Fruit fly (Drosophila melanogaster) whole organism, embryonic: ENCODE results near the gene CHES-1-like.

Source experiments
- Antp ChIP-seq: fragments of 200-800 bp; sonication (Bioruptor generic); optimal IDR thresholded peaks from 3 replicates; lab custom pipeline; 2016; ENCODE audit warnings: missing biosample characterization, missing genetic modification characterization
- Blimp-1 ChIP-seq: fragments of 200-800 bp; sonication (Bioruptor generic); optimal IDR thresholded peaks from 3 replicates; lab custom pipeline; 2018; ENCODE audit warnings: missing biosample characterization, missing genetic modification characterization, mild to moderate bottlenecking, moderate library complexity, missing genetic modification reagents
- CG10147 ChIP-seq: fragments of 200-800 bp; sonication (Bioruptor generic); optimal IDR thresholded peaks from 2 replicates; lab custom pipeline; 2019; ENCODE audit warnings: missing biosample characterization, mild to moderate bottlenecking, missing genetic modification characterization, moderate library complexity
- CG10209 ChIP-seq: fragments of 200-800 bp; sonication (Bioruptor generic); optimal IDR thresholded peaks from 3 replicates; lab custom pipeline; 2017; ENCODE audit warnings: missing biosample characterization, mild to moderate bottlenecking, missing genetic modification characterization, missing genetic modification reagents
- CG10274 ChIP-seq: fragments of 200-800 bp; sonication (Bioruptor generic); optimal IDR thresholded peaks from 3 replicates; lab custom pipeline; 2017; ENCODE audit warnings: missing biosample characterization, mild to moderate bottlenecking, missing genetic modification characterization
- CG11398 ChIP-seq: fragments of 200-800 bp; sonication (Bioruptor generic); optimal IDR thresholded peaks from 2 replicates; lab custom pipeline; 2016; ENCODE audit warnings: missing biosample characterization, missing genetic modification characterization
- CG13287 ChIP-seq: fragments of 200-800 bp; sonication (Bioruptor generic); IDR thresholded peaks from 2 replicates; pipeline ENCODE4 v1.3.6; 2022; ENCODE audit warnings: missing biosample characterization, missing genetic modification characterization; ENCODE audit not compliant: partially characterized antibody
- CG13775 ChIP-seq: fragments of 200-800 bp; sonication (Bioruptor generic); optimal IDR thresholded peaks from 3 replicates; lab custom pipeline; 2017; ENCODE audit warnings: missing biosample characterization, mild to moderate bottlenecking, missing genetic modification characterization
- CG17359 ChIP-seq: fragments of 200-800 bp; sonication (Bioruptor generic); optimal IDR thresholded peaks from 3 replicates; lab custom pipeline; 2018; ENCODE audit warnings: missing biosample characterization, mild to moderate bottlenecking, missing genetic modification characterization, moderate library complexity
- CG18619 ChIP-seq: fragments of 200-800 bp; sonication (Bioruptor generic); optimal IDR thresholded peaks from 3 replicates; lab custom pipeline; 2017; ENCODE audit warnings: missing biosample characterization, mild to moderate bottlenecking, missing genetic modification characterization
- CG2116 ChIP-seq: fragments of 200-800 bp; sonication (Bioruptor generic); optimal IDR thresholded peaks from 3 replicates; lab custom pipeline; 2018; ENCODE audit warnings: missing biosample characterization, mild to moderate bottlenecking, missing genetic modification characterization
- CG2678 ChIP-seq: fragments of 200-800 bp; sonication (Bioruptor generic); optimal IDR thresholded peaks from 3 replicates; lab custom pipeline; 2019; ENCODE audit warnings: missing biosample characterization, mild to moderate bottlenecking, missing genetic modification characterization, moderate library complexity
- CG32532 ChIP-seq: fragments of 200-800 bp; sonication (Bioruptor generic); IDR thresholded peaks from 2 replicates; pipeline ENCODE4 v1.3.6; 2022; ENCODE audit warnings: missing biosample characterization, missing genetic modification characterization
- CG4404 ChIP-seq: fragments of 200-800 bp; sonication (Bioruptor generic); IDR thresholded peaks from 2 replicates; pipeline ENCODE4 v1.3.6; 2022; ENCODE audit warnings: missing biosample characterization, missing genetic modification characterization
- CG4617 ChIP-seq: fragments of 200-800 bp; sonication (Bioruptor generic); optimal IDR thresholded peaks from 3 replicates; lab custom pipeline; 2016; ENCODE audit warnings: missing biosample characterization, missing genetic modification characterization, borderline replicate concordance
- CG5245 ChIP-seq: fragments of 200-800 bp; sonication (Bioruptor generic); optimal IDR thresholded peaks from 3 replicates; lab custom pipeline; 2016; ENCODE audit warnings: missing biosample characterization, missing genetic modification characterization
- CG6272 ChIP-seq: fragments of 200-800 bp; sonication (Bioruptor generic); IDR thresholded peaks from 2 replicates; pipeline ENCODE4 v1.3.6; 2022; ENCODE audit warnings: missing biosample characterization, missing genetic modification characterization
- CG6689 ChIP-seq: fragments of 200-800 bp; sonication (Bioruptor generic); IDR thresholded peaks from 2 replicates; pipeline ENCODE4 v1.3.6; 2022; ENCODE audit warnings: missing biosample characterization, missing genetic modification characterization
- CG6854 ChIP-seq: fragments of 200-800 bp; sonication (Bioruptor generic); optimal IDR thresholded peaks from 3 replicates; lab custom pipeline; 2017; ENCODE audit warnings: missing biosample characterization, mild to moderate bottlenecking, missing genetic modification characterization
- CG7745 ChIP-seq: fragments of 200-800 bp; sonication (Bioruptor generic); optimal IDR thresholded peaks from 2 replicates; lab custom pipeline; 2018; ENCODE audit warnings: missing biosample characterization, mild to moderate bottlenecking, missing genetic modification characterization, moderate library complexity
- CG8765 ChIP-seq: fragments of 200-800 bp; sonication (Bioruptor generic); IDR thresholded peaks from 2 replicates; pipeline ENCODE4 v1.3.6; 2022; ENCODE audit warnings: missing biosample characterization, missing genetic modification characterization
- CG9797 ChIP-seq: fragments of 200-800 bp; sonication (Bioruptor generic); optimal IDR thresholded peaks from 3 replicates; lab custom pipeline; 2018; ENCODE audit warnings: missing biosample characterization, mild to moderate bottlenecking, missing genetic modification characterization
- HHEX ChIP-seq: fragments of 200-800 bp; sonication (Bioruptor generic); optimal IDR thresholded peaks from 3 replicates; lab custom pipeline; 2017; ENCODE audit warnings: missing biosample characterization, mild to moderate bottlenecking, missing genetic modification characterization, missing genetic modification reagents
- HLHmδ ChIP-seq: fragments of 200-800 bp; sonication (Bioruptor generic); optimal IDR thresholded peaks from 2 replicates; lab custom pipeline; 2018; ENCODE audit warnings: missing biosample characterization, mild to moderate bottlenecking, missing genetic modification characterization, moderate library complexity
- Hand ChIP-seq: fragments of 200-800 bp; sonication (Bioruptor generic); optimal IDR thresholded peaks from 2 replicates; lab custom pipeline; 2017; ENCODE audit warnings: mild to moderate bottlenecking, missing biosample characterization, missing genetic modification reagents, missing genetic modification characterization
- Hsf ChIP-seq: fragments of 200-800 bp; sonication (Bioruptor generic); optimal IDR thresholded peaks from 3 replicates; lab custom pipeline; 2016; ENCODE audit warnings: missing biosample characterization, missing genetic modification characterization
- MESR4 ChIP-seq: fragments of 200-800 bp; sonication (Bioruptor generic); optimal IDR thresholded peaks from 2 replicates; lab custom pipeline; 2018; ENCODE audit warnings: missing biosample characterization, mild to moderate bottlenecking, missing genetic modification characterization, moderate library complexity
- Optix ChIP-seq: fragments of 200-800 bp; sonication (Bioruptor generic); IDR thresholded peaks from 3 replicates; pipeline ENCODE4 v1.3.6; 2022; ENCODE audit warnings: missing biosample characterization, missing genetic modification characterization
- Pdp1 ChIP-seq, 2 experiments: fragments of 200-800 bp; sonication (Bioruptor generic); optimal IDR thresholded peaks; 3 replicates each; lab custom pipeline; 2016; ENCODE audit warnings: missing biosample characterization in 2 of 2, missing genetic modification characterization in 2 of 2, mild to moderate bottlenecking in 1 of 2, moderate library complexity in 1 of 2
- Rfx ChIP-seq: fragments of 200-800 bp; sonication (Bioruptor generic); IDR thresholded peaks from 2 replicates; pipeline ENCODE4 v1.3.6; 2022; ENCODE audit warnings: missing biosample characterization, missing genetic modification characterization
- Sry-β ChIP-seq: fragments of 200-800 bp; sonication (Bioruptor generic); optimal IDR thresholded peaks from 2 replicates; lab custom pipeline; 2018; ENCODE audit warnings: missing biosample characterization, mild to moderate bottlenecking, missing genetic modification characterization, moderate library complexity
- ab ChIP-seq: fragments of 200-800 bp; sonication (Bioruptor generic); optimal IDR thresholded peaks from 2 replicates; lab custom pipeline; 2016; ENCODE audit warnings: missing biosample characterization, missing genetic modification characterization
- abd-A ChIP-seq: fragments of 200-800 bp; sonication (Bioruptor generic); optimal IDR thresholded peaks from 3 replicates; lab custom pipeline; 2019; ENCODE audit warnings: missing biosample characterization, mild to moderate bottlenecking, missing genetic modification characterization, moderate library complexity
- amos ChIP-seq: fragments of 200-800 bp; sonication (Bioruptor generic); IDR thresholded peaks from 2 replicates; pipeline ENCODE4 v1.3.6; 2022; ENCODE audit warnings: missing biosample characterization, missing genetic modification characterization; ENCODE audit not compliant: partially characterized antibody
- caup ChIP-seq: fragments of 200-800 bp; sonication (Bioruptor generic); optimal IDR thresholded peaks from 3 replicates; lab custom pipeline; 2017; ENCODE audit warnings: missing biosample characterization, mild to moderate bottlenecking, missing genetic modification characterization, moderate library complexity; ENCODE audit not compliant: severe bottlenecking
- ci ChIP-seq: fragments of 200-800 bp; sonication (Bioruptor generic); IDR thresholded peaks from 3 replicates; pipeline ENCODE4 v1.3.6; 2022; ENCODE audit warnings: missing biosample characterization, missing genetic modification characterization
- emc ChIP-seq: fragments of 200-800 bp; sonication (Bioruptor generic); optimal IDR thresholded peaks from 2 replicates; lab custom pipeline; 2016; ENCODE audit warnings: missing biosample characterization, missing genetic modification characterization
- en ChIP-seq: fragments of 200-800 bp; sonication (Bioruptor generic); optimal IDR thresholded peaks from 2 replicates; lab custom pipeline; 2016; ENCODE audit warnings: missing biosample characterization, missing genetic modification characterization
- fd64A ChIP-seq: fragments of 200-800 bp; sonication (Bioruptor generic); optimal IDR thresholded peaks from 3 replicates; lab custom pipeline; 2018; ENCODE audit warnings: missing biosample characterization, mild to moderate bottlenecking, missing genetic modification characterization
- gsb ChIP-seq: fragments of 200-800 bp; sonication (Bioruptor generic); IDR thresholded peaks from 2 replicates; pipeline ENCODE4 v1.3.6; 2022; ENCODE audit warnings: missing biosample characterization, missing genetic modification characterization
- hkb ChIP-seq, 2 experiments: fragments of 200-800 bp in 1 of 2; fragments of >200 bp in 1 of 2; sonication (Bioruptor generic) in 1 of 2; IDR thresholded peaks in 1 of 2; optimal IDR thresholded peaks in 1 of 2; 2 replicates each; pipeline versions ENCODE4 v1.3.6 to Lab custom; 2017 to 2022; ENCODE audit warnings: missing biosample characterization in 1 of 2, missing genetic modification characterization in 1 of 2
- hth ChIP-seq: fragments of >200 bp; optimal IDR thresholded peaks from 2 replicates; lab custom pipeline; 2017; ENCODE audit warnings: inconsistent platforms
- ind ChIP-seq: fragments of 200-800 bp; sonication (Bioruptor generic); optimal IDR thresholded peaks from 3 replicates; lab custom pipeline; 2016; ENCODE audit warnings: missing biosample characterization, missing genetic modification characterization
- ken ChIP-seq: fragments of 200-800 bp; sonication (Bioruptor generic); IDR thresholded peaks from 3 replicates; pipeline ENCODE4 v1.3.6; 2022; ENCODE audit warnings: missing biosample characterization, missing genetic modification characterization
- lab ChIP-seq: fragments of 200-800 bp; sonication (Bioruptor generic); optimal IDR thresholded peaks from 3 replicates; lab custom pipeline; 2017; ENCODE audit warnings: missing biosample characterization, missing genetic modification characterization, mild to moderate bottlenecking, moderate library complexity, missing genetic modification reagents
- p53 ChIP-seq: fragments of 200-800 bp; sonication (Bioruptor generic); optimal IDR thresholded peaks from 2 replicates; lab custom pipeline; 2016; ENCODE audit warnings: missing biosample characterization, missing genetic modification characterization
- schlank ChIP-seq: fragments of 200-800 bp; sonication (Bioruptor generic); optimal IDR thresholded peaks from 2 replicates; lab custom pipeline; 2018; ENCODE audit warnings: missing biosample characterization, mild to moderate bottlenecking, missing genetic modification characterization
- ssp ChIP-seq: fragments of 200-800 bp; sonication (Bioruptor generic); IDR thresholded peaks from 2 replicates; pipeline ENCODE4 v1.3.6; 2022; ENCODE audit warnings: missing biosample characterization, missing genetic modification characterization
- tup ChIP-seq: fragments of 200-800 bp; sonication (Bioruptor generic); optimal IDR thresholded peaks from 2 replicates; lab custom pipeline; 2016; ENCODE audit warnings: missing biosample characterization, mild to moderate bottlenecking, missing genetic modification characterization, moderate library complexity
- zfh2 ChIP-seq: fragments of 200-800 bp; sonication (Bioruptor generic); optimal IDR thresholded peaks from 2 replicates; lab custom pipeline; 2016; ENCODE audit warnings: missing biosample characterization, missing genetic modification characterization

The CHES-1-like gene

dm6 chrX:7692740-7693064 lies 16.5 kb downstream of the CHES-1-like start (continued):
- TF ChIP-seq abd-A: no peak
- peak; percentile 11 for TF ChIP-seq CG10274 (GFP tag; lab: Kevin White, UChicago)
- TF ChIP-seq Rfx (GFP tag; lab: Robert Waterston, UW): peak; percentile 84
- peak; percentile 54 for TF ChIP-seq caup (GFP tag; lab: Kevin White, UChicago)
- peak; percentile 69 for TF ChIP-seq Blimp-1 (GFP tag; lab: Kevin White, UChicago)
- TF ChIP-seq CG6272 (GFP tag; lab: Robert Waterston, UW): peak; percentile 56; the same call in 1 of the 2 replicates
- peak; percentile 48 for TF ChIP-seq CG4404 (GFP tag; lab: Robert Waterston, UW)
- TF ChIP-seq p53 (GFP tag; lab: Kevin White, UChicago): no peak
- no peak for TF ChIP-seq CG18619 (GFP tag; lab: Kevin White, UChicago)
- TF ChIP-seq Pdp1 (GFP tag; optimal IDR thresholded peaks at IDR 0.05; lab: Kevin White, UChicago): peak; percentile 38 to 65
- peak; percentile 75 for TF ChIP-seq zfh2
- TF ChIP-seq amos (GFP tag; lab: Robert Waterston, UW): no peak
- peak; percentile 66 for TF ChIP-seq HHEX (GFP tag; lab: Kevin White, UChicago)
- no peak for TF ChIP-seq CG13287 (GFP tag; lab: Robert Waterston, UW)
- TF ChIP-seq en: peak; percentile 33
- TF ChIP-seq Sry-β: no peak
- no peak for TF ChIP-seq hth (lab: Kevin White, UChicago)
- peak; percentile 55 for TF ChIP-seq Hand (GFP tag; lab: Kevin White, UChicago)
- TF ChIP-seq CG10209 (GFP tag; lab: Kevin White, UChicago): peak; percentile 57
- peak; percentile 81 for TF ChIP-seq CG32532 (GFP tag; lab: Robert Waterston, UW)
- TF ChIP-seq gsb: peak; percentile 82
- TF ChIP-seq ind (GFP tag; lab: Kevin White, UChicago): peak; percentile 71
- TF ChIP-seq ken: peak; percentile 70; the same call in 2 of the 3 replicates
- TF ChIP-seq CG10147 (GFP tag; lab: Kevin White, UChicago): peak; percentile 73
- peak; percentile 80 for TF ChIP-seq CG6689 (GFP tag; lab: Robert Waterston, UW)
- TF ChIP-seq emc (GFP tag; lab: Kevin White, UChicago): peak; percentile 31
- peak; percentile 47 for TF ChIP-seq CG13775 (GFP tag; lab: Kevin White, UChicago)
- peak; percentile 63 for TF ChIP-seq Antp (GFP tag; lab: Kevin White, UChicago)
- TF ChIP-seq Optix (GFP tag; lab: Robert Waterston, UW): 0 out of 3 replicates have a peak, but pooled peaks have one; percentile 29
- no peak for TF ChIP-seq tup
- no peak; the same call in 1 of the 2 replicates for TF ChIP-seq CG8765 (GFP tag; lab: Robert Waterston, UW)
- peak; percentile 33 for TF ChIP-seq CG11398
- TF ChIP-seq CG2116 (GFP tag; lab: Kevin White, UChicago): no peak
- TF ChIP-seq MESR4 (GFP tag; lab: Kevin White, UChicago): no peak
- TF ChIP-seq ci: peak; percentile 86
- peak; percentile 19 for TF ChIP-seq CG5245 (GFP tag; lab: Kevin White, UChicago)
- TF ChIP-seq CG9797 (GFP tag; lab: Kevin White, UChicago): no peak
- TF ChIP-seq hkb (optimal IDR thresholded peaks at IDR 0.05; lab: Kevin White, UChicago): no peak
- TF ChIP-seq hkb (GFP tag; IDR thresholded peaks at IDR 0.05; lab: Robert Waterston, UW): peak; percentile 86
- TF ChIP-seq lab (GFP tag; lab: Kevin White, UChicago): peak; percentile 86
- peak; percentile 45 for TF ChIP-seq schlank (tag; lab: Kevin White, UChicago)
- TF ChIP-seq CG17359: peak; percentile 72
- TF ChIP-seq CG4617 (GFP tag; lab: Kevin White, UChicago): no peak
- TF ChIP-seq ssp (GFP tag; lab: Robert Waterston, UW): peak; percentile 40
- peak; percentile 80 for TF ChIP-seq CG2678 (tag; lab: Kevin White, UChicago)
- TF ChIP-seq CG7745 (tag; lab: Kevin White, UChicago): no peak
- TF ChIP-seq Hsf (GFP tag; lab: Kevin White, UChicago): peak; percentile 76
- TF ChIP-seq HLHmδ (GFP tag; lab: Kevin White, UChicago): no peak
- TF ChIP-seq fd64A (GFP tag; lab: Kevin White, UChicago): no peak
- no peak for TF ChIP-seq CG6854 (GFP tag; lab: Kevin White, UChicago)
- peak; percentile 1 for TF ChIP-seq ab
